Worm (Caenorhabditis elegans) whole organism, L4/young adult: ENCODE data around the gene clec-238.

Source experiments
- W03F9.2 ChIP-seq: fragments of 150-350 bp; optimal IDR thresholded peaks from 2 replicates; lab custom pipeline; 2014; ENCODE audit warnings: missing biosample characterization, missing genetic modification characterization
- dao-5 ChIP-seq: sonication (generic microtip); optimal IDR thresholded peaks from 2 replicates; lab custom pipeline; 2016; ENCODE audit warnings: missing genotype, missing genetic modification characterization, moderate library complexity, missing compliant biosample characterization
- him-1 ChIP-seq: sonication (generic microtip); optimal IDR thresholded peaks from 2 replicates; lab custom pipeline; 2016; ENCODE audit warnings: missing genotype, missing genetic modification reagents, missing genetic modification characterization, missing compliant biosample characterization

- TF ChIP-seq dao-5 (tag; lab: Kevin White, UChicago): no peak
- TF ChIP-seq W03F9.2 (tag; lab: Kevin White, UChicago): no peak
- no peak for TF ChIP-seq him-1 (tag; lab: Kevin White, UChicago)
Measured at ce11 chrV:16950036-16950435, 1.6 kb upstream of the clec-238 start.
